Fruit fly (Drosophila melanogaster): Measurements from ENCODE around the gene mura.

Gene mura

dm6 chr3R:9563240-9563992 is 11.8 kb upstream of the mura start, which contains the start of the genes CG9393 and Vps45 (continued):
- TF ChIP-seq CG13287 (GFP tag; IDR thresholded peaks at IDR 0.05; ENCODE audit: partially characterized antibody) = peak; percentile 97
- TF ChIP-seq hth (optimal IDR thresholded peaks at IDR 0.05) = no peak
- no peak for TF ChIP-seq Deaf1 (tag; optimal IDR thresholded peaks at IDR 0.05)
- TF ChIP-seq CG34422 (GFP tag; IDR thresholded peaks at IDR 0.05) = no peak; the same call in 2 of the 3 replicates
- no peak for TF ChIP-seq C15 (GFP tag; IDR thresholded peaks at IDR 0.05)
- peak; percentile 71 for TF ChIP-seq GATAe (GFP tag; conservative IDR thresholded peaks at IDR 0.05)
- peak; percentile 8 for TF ChIP-seq cwo (GFP tag; optimal IDR thresholded peaks at IDR 0.05)
- peak; percentile 78 for TF ChIP-seq HLH54F (GFP tag; optimal IDR thresholded peaks at IDR 0.05)
- peak; percentile 34; the same call in 1 of the 2 replicates for TF ChIP-seq sisA (GFP tag; IDR thresholded peaks at IDR 0.05)
- TF ChIP-seq ato (GFP tag; IDR thresholded peaks at IDR 0.05; ENCODE audit: partially characterized antibody) = peak; percentile 87
- TF ChIP-seq aop (GFP tag; IDR thresholded peaks at IDR 0.05) = no peak
- peak; percentile 94 for TF ChIP-seq Scr (GFP tag; IDR thresholded peaks at IDR 0.05; ENCODE audit: partially characterized antibody)
- peak; percentile 63 for TF ChIP-seq CG9215 (GFP tag; IDR thresholded peaks at IDR 0.05)
- peak; percentile 47 for TF ChIP-seq CG8290 (GFP tag; optimal IDR thresholded peaks at IDR 0.05)
- no peak for TF ChIP-seq CG8290 (tag; optimal IDR thresholded peaks at IDR 0.05)
- TF ChIP-seq CG11695 (GFP tag; IDR thresholded peaks at IDR 0.05) = no peak
- no peak for TF ChIP-seq jigr1 (GFP tag; IDR thresholded peaks at IDR 0.05)
- no peak for TF ChIP-seq Poxn (GFP tag; IDR thresholded peaks at IDR 0.05)
- peak; percentile 94 for TF ChIP-seq sens (GFP tag)
- TF ChIP-seq CoRest (tag; optimal IDR thresholded peaks at IDR 0.05) = peak; percentile 76
- no peak for TF ChIP-seq Lpt (GFP tag; optimal IDR thresholded peaks at IDR 0.05)
- TF ChIP-seq en (GFP tag; optimal IDR thresholded peaks at IDR 0.05) = no peak
- peak; percentile 60 for TF ChIP-seq lmd (GFP tag; IDR thresholded peaks at IDR 0.05)
- TF ChIP-seq Hey (tag; optimal IDR thresholded peaks at IDR 0.05) = no peak
- TF ChIP-seq Kr (GFP tag; optimal IDR thresholded peaks at IDR 0.05) = no peak
- TF ChIP-seq Bteb2 (GFP tag; optimal IDR thresholded peaks at IDR 0.05) = peak; percentile 48
- TF ChIP-seq CG4854 (GFP tag; optimal IDR thresholded peaks at IDR 0.05) = peak; percentile 43
- TF ChIP-seq CG12071 (GFP tag; optimal IDR thresholded peaks at IDR 0.05) = no peak
- TF ChIP-seq shn (GFP tag; optimal IDR thresholded peaks at IDR 0.05) = peak; percentile 52
- no peak for TF ChIP-seq salm (tag; optimal IDR thresholded peaks at IDR 0.05)
- TF ChIP-seq gce (GFP tag; IDR thresholded peaks at IDR 0.05) = no peak
- TF ChIP-seq row (GFP tag; IDR thresholded peaks at IDR 0.05) = peak; percentile 89
- TF ChIP-seq CG8359 (GFP tag; optimal IDR thresholded peaks at IDR 0.05; ENCODE audit: borderline replicate concordance) = no peak
- no peak for TF ChIP-seq Hmx (GFP tag; optimal IDR thresholded peaks at IDR 0.05)
- TF ChIP-seq sqz (GFP tag; optimal IDR thresholded peaks at IDR 0.05) = no peak
- TF ChIP-seq Sry-β (GFP tag; optimal IDR thresholded peaks at IDR 0.05) = peak; percentile 96
- peak; percentile 76 for TF ChIP-seq phol (tag; optimal IDR thresholded peaks at IDR 0.05)
- TF ChIP-seq CG6683 (GFP tag; optimal IDR thresholded peaks at IDR 0.05) = peak; percentile 5
- TF ChIP-seq CG4424 (GFP tag; optimal IDR thresholded peaks at IDR 0.05) = peak; percentile 66
- TF ChIP-seq Blimp-1 (GFP tag; optimal IDR thresholded peaks at IDR 0.05) = no peak
- TF ChIP-seq CG15601 (tag; optimal IDR thresholded peaks at IDR 0.05) = peak; percentile 64
- no peak for TF ChIP-seq ase (GFP tag; IDR thresholded peaks at IDR 0.05)
- peak; percentile 42 for TF ChIP-seq Atf3 (GFP tag; optimal IDR thresholded peaks at IDR 0.05)
- TF ChIP-seq CG4820 (GFP tag; optimal IDR thresholded peaks at IDR 0.05) = peak; percentile 50
- peak; percentile 27 for TF ChIP-seq gfzf (GFP tag; optimal IDR thresholded peaks at IDR 0.05)
- TF ChIP-seq CG31388 (GFP tag; optimal IDR thresholded peaks at IDR 0.05) = peak; percentile 13
- TF ChIP-seq CG9932 (GFP tag; IDR thresholded peaks at IDR 0.05) = peak; percentile 84
- TF ChIP-seq CG42726 (GFP tag; IDR thresholded peaks at IDR 0.05; ENCODE audit: partially characterized antibody) = peak; percentile 82
- no peak for TF ChIP-seq ci (GFP tag; IDR thresholded peaks at IDR 0.05)
- TF ChIP-seq fd102C (GFP tag; optimal IDR thresholded peaks at IDR 0.05) = no peak
- TF ChIP-seq CG17829 (tag; optimal IDR thresholded peaks at IDR 0.05) = peak; percentile 75
